Worm (Caenorhabditis elegans) whole organism, L1 larva: ENCODE results near the gene samt-1.

Experiments used
- ceh-63 ChIP-seq: fragments of 200-800 bp; sonication (Bioruptor generic); optimal IDR thresholded peaks from 2 replicates; lab custom pipeline; 2018; ENCODE audit warnings: mild to moderate bottlenecking, missing genetic modification characterization, missing compliant biosample characterization
- elt-2 ChIP-seq: sonication (generic microtip); optimal IDR thresholded peaks from 2 replicates; lab custom pipeline; 2016; ENCODE audit warnings: missing genetic modification characterization, mild to moderate bottlenecking, inconsistent platforms, missing compliant biosample characterization, missing genetic modification reagents
- lin-15B ChIP-seq: fragments of 150-350 bp; sonication (generic microtip); optimal IDR thresholded peaks from 3 replicates; lab custom pipeline; 2014; ENCODE audit warnings: missing biosample characterization, missing genetic modification characterization
- lir-3 ChIP-seq: sonication (generic microtip); optimal IDR thresholded peaks from 2 replicates; lab custom pipeline; 2016; ENCODE audit warnings: mild to moderate bottlenecking, missing genetic modification characterization, moderate library complexity, missing compliant biosample characterization; ENCODE audit not compliant: poor library complexity
- nhr-12 ChIP-seq: sonication (generic microtip); optimal IDR thresholded peaks from 2 replicates; lab custom pipeline; 2017; ENCODE audit warnings: missing biosample characterization, missing genetic modification characterization
- nhr-237 ChIP-seq: fragments of 150-350 bp; optimal IDR thresholded peaks from 2 replicates; lab custom pipeline; 2014; ENCODE audit warnings: missing biosample characterization, missing genetic modification characterization
- nhr-76 ChIP-seq: sonication (generic microtip); optimal IDR thresholded peaks from 2 replicates; lab custom pipeline; 2017; ENCODE audit warnings: missing biosample characterization, missing genetic modification characterization
- nhr-77 ChIP-seq: fragments of 150-350 bp; optimal IDR thresholded peaks from 2 replicates; lab custom pipeline; 2014; ENCODE audit warnings: missing biosample characterization, missing genetic modification characterization
- pag-3 ChIP-seq: sonication (generic microtip); optimal IDR thresholded peaks from 2 replicates; lab custom pipeline; 2017; ENCODE audit warnings: missing genetic modification characterization, mild to moderate bottlenecking, missing compliant biosample characterization, antibody characterized with exemption, borderline replicate concordance; ENCODE audit not compliant: insufficient read depth
- unc-86 ChIP-seq: sonication (generic microtip); optimal IDR thresholded peaks from 2 replicates; lab custom pipeline; 2016; ENCODE audit warnings: missing genetic modification characterization, missing compliant biosample characterization
- unc-98 ChIP-seq: fragments of 200-800 bp; sonication (Bioruptor generic); IDR thresholded peaks from 2 replicates; pipeline ENCODE4 v1.3.6; 2022; ENCODE audit warnings: missing genetic modification characterization, missing compliant biosample characterization
- zag-1 ChIP-seq: fragments of 150-350 bp; optimal IDR thresholded peaks from 2 replicates; lab custom pipeline; 2014; ENCODE audit warnings: missing biosample characterization, missing genetic modification characterization

ce11 chrIV:2885260-2885659 is 45.9 kb upstream of the samt-1 start:
- TF ChIP-seq pag-3 (no peak), elt-2 (tag; lab: Kevin White, UChicago) (no peak), zag-1 (no peak), nhr-237 (tag; lab: Kevin White, UChicago) (no peak), nhr-12 (tag; lab: Kevin White, UChicago) (no peak), lir-3 (no peak), nhr-76 (no peak), unc-86 (no peak), lin-15B (tag; lab: Kevin White, UChicago) (no peak), ceh-63 (no peak), nhr-77 (tag; lab: Kevin White, UChicago) (no peak), unc-98 (GFP tag; lab: Robert Waterston, UW) (no peak)
